Fruit fly (Drosophila melanogaster) whole organism, prepupa: ENCODE data around the gene CG9674.

Source experiments
- Blimp-1 ChIP-seq: fragments of 200-800 bp; sonication (Bioruptor generic); optimal IDR thresholded peaks from 3 replicates; lab custom pipeline; 2017; ENCODE audit warnings: missing biosample characterization, missing genetic modification characterization, mild to moderate bottlenecking, moderate library complexity, missing genetic modification reagents
- CG10631 ChIP-seq: fragments of 200-800 bp; sonication (Bioruptor generic); optimal IDR thresholded peaks from 2 replicates; lab custom pipeline; 2016; ENCODE audit warnings: missing biosample characterization, missing genetic modification characterization
- CG10669 ChIP-seq: fragments of 200-800 bp; sonication (Bioruptor generic); optimal IDR thresholded peaks from 3 replicates; lab custom pipeline; 2018; ENCODE audit warnings: missing biosample characterization, mild to moderate bottlenecking, missing genetic modification characterization, moderate library complexity
- CG11762 ChIP-seq: fragments of 200-800 bp; sonication (Bioruptor generic); optimal IDR thresholded peaks from 3 replicates; lab custom pipeline; 2016; ENCODE audit warnings: missing biosample characterization, missing genetic modification characterization; ENCODE audit not compliant: insufficient read depth
- CG1621 ChIP-seq: fragments of 200-800 bp; sonication (Bioruptor generic); optimal IDR thresholded peaks from 3 replicates; lab custom pipeline; 2018; ENCODE audit warnings: missing biosample characterization, mild to moderate bottlenecking, missing genetic modification characterization
- CG3032 ChIP-seq: fragments of 200-800 bp; optimal IDR thresholded peaks from 2 replicates; lab custom pipeline; 2019; ENCODE audit warnings: missing biosample characterization, mild to moderate bottlenecking, missing genetic modification characterization, moderate library complexity
- CG31627 ChIP-seq: fragments of 200-800 bp; sonication (Bioruptor generic); optimal IDR thresholded peaks from 3 replicates; lab custom pipeline; 2016; ENCODE audit warnings: missing biosample characterization, missing genetic modification characterization
- CG32006 ChIP-seq: fragments of 200-800 bp; sonication (Bioruptor generic); optimal IDR thresholded peaks from 3 replicates; lab custom pipeline; 2017; ENCODE audit warnings: missing biosample characterization, mild to moderate bottlenecking, missing genetic modification characterization
- CG34406 ChIP-seq: fragments of 200-800 bp; sonication (Bioruptor generic); optimal IDR thresholded peaks from 3 replicates; lab custom pipeline; 2016; ENCODE audit warnings: missing biosample characterization, missing genetic modification characterization
- CG3919 ChIP-seq: fragments of 200-800 bp; sonication (Bioruptor generic); optimal IDR thresholded peaks from 3 replicates; lab custom pipeline; 2016; ENCODE audit warnings: missing biosample characterization, missing genetic modification characterization
- CG4318 ChIP-seq: fragments of 200-800 bp; sonication (Bioruptor generic); optimal IDR thresholded peaks from 3 replicates; lab custom pipeline; 2017; ENCODE audit warnings: missing biosample characterization, mild to moderate bottlenecking, missing genetic modification characterization
- CG6163 ChIP-seq: fragments of 200-800 bp; sonication (Bioruptor generic); IDR thresholded peaks from 3 replicates; pipeline ENCODE4 v1.3.6; 2022; ENCODE audit warnings: missing biosample characterization, missing genetic modification characterization
- CG6276 ChIP-seq: fragments of 200-800 bp; sonication (Bioruptor generic); optimal IDR thresholded peaks from 2 replicates; lab custom pipeline; 2017; ENCODE audit warnings: missing biosample characterization, mild to moderate bottlenecking, missing genetic modification characterization
- CG6808 ChIP-seq: fragments of 200-800 bp; sonication (Bioruptor generic); optimal IDR thresholded peaks from 3 replicates; lab custom pipeline; 2017; ENCODE audit warnings: missing biosample characterization, missing genetic modification characterization, mild to moderate bottlenecking, moderate library complexity, missing genetic modification reagents
- CG6854 ChIP-seq: fragments of 200-800 bp; sonication (Bioruptor generic); optimal IDR thresholded peaks from 2 replicates; lab custom pipeline; 2017; ENCODE audit warnings: missing biosample characterization, mild to moderate bottlenecking, missing genetic modification characterization
- CG7368 ChIP-seq: fragments of 200-800 bp; sonication (Bioruptor generic); optimal IDR thresholded peaks from 3 replicates; lab custom pipeline; 2016; ENCODE audit warnings: missing biosample characterization, missing genetic modification characterization
- CG8119 ChIP-seq: fragments of 200-800 bp; sonication (Bioruptor generic); IDR thresholded peaks from 3 replicates; pipeline ENCODE4 v1.3.6; 2022; ENCODE audit warnings: missing biosample characterization, missing genetic modification characterization
- CG8319 ChIP-seq: fragments of 200-800 bp; sonication (Bioruptor generic); optimal IDR thresholded peaks from 3 replicates; lab custom pipeline; 2016; ENCODE audit warnings: missing biosample characterization, missing genetic modification characterization
- CG8632 ChIP-seq: fragments of 200-800 bp; sonication (Bioruptor generic); optimal IDR thresholded peaks from 3 replicates; lab custom pipeline; 2016; ENCODE audit warnings: missing biosample characterization, missing genetic modification characterization
- CG9139 ChIP-seq: fragments of 200-800 bp; sonication (Bioruptor generic); optimal IDR thresholded peaks from 3 replicates; lab custom pipeline; 2017; ENCODE audit warnings: missing biosample characterization, mild to moderate bottlenecking, missing genetic modification characterization
- Eip75B ChIP-seq: fragments of 200-800 bp; sonication (Bioruptor generic); optimal IDR thresholded peaks from 3 replicates; lab custom pipeline; 2016; ENCODE audit warnings: missing biosample characterization, missing genetic modification characterization
- Eip78C ChIP-seq: fragments of 200-800 bp; sonication (Bioruptor generic); peaks from one replicate; lab custom pipeline; 2016; ENCODE audit warnings: missing biosample characterization, missing genetic modification characterization
- Ets21C ChIP-seq: fragments of 200-800 bp; sonication (Bioruptor generic); optimal IDR thresholded peaks from 3 replicates; lab custom pipeline; 2016; ENCODE audit warnings: missing biosample characterization, missing genetic modification characterization
- Ets96B ChIP-seq: fragments of 200-800 bp; optimal IDR thresholded peaks from 2 replicates; lab custom pipeline; 2019; ENCODE audit warnings: missing biosample characterization, mild to moderate bottlenecking, missing genetic modification characterization, moderate library complexity
- Hr38 ChIP-seq: sonication (Bioruptor generic); optimal IDR thresholded peaks from 2 replicates; lab custom pipeline; 2016; ENCODE audit warnings: missing biosample characterization, missing genetic modification characterization
- Hr39 ChIP-seq: fragments of 200-800 bp; sonication (Bioruptor generic); optimal IDR thresholded peaks from 2 replicates; lab custom pipeline; 2016; ENCODE audit warnings: missing biosample characterization, missing genetic modification characterization
- Hr4 ChIP-seq: fragments of 200-800 bp; sonication (Bioruptor generic); optimal IDR thresholded peaks from 3 replicates; lab custom pipeline; 2016; ENCODE audit warnings: missing biosample characterization, missing genetic modification characterization
- Lpt ChIP-seq: fragments of 200-800 bp; sonication (Bioruptor generic); optimal IDR thresholded peaks from 3 replicates; lab custom pipeline; 2016; ENCODE audit warnings: missing biosample characterization, missing genetic modification characterization
- Met ChIP-seq: fragments of 200-800 bp; sonication (Bioruptor generic); optimal IDR thresholded peaks from 3 replicates; lab custom pipeline; 2016; ENCODE audit warnings: missing biosample characterization, missing genetic modification characterization
- OdsH ChIP-seq: fragments of 200-800 bp; sonication (Bioruptor generic); optimal IDR thresholded peaks from 3 replicates; lab custom pipeline; 2016; ENCODE audit warnings: missing biosample characterization, missing genetic modification characterization
- Smox ChIP-seq: fragments of 200-800 bp; sonication (Bioruptor generic); optimal IDR thresholded peaks from 3 replicates; lab custom pipeline; 2016; ENCODE audit warnings: missing biosample characterization, missing genetic modification characterization
- Sox14 ChIP-seq: fragments of 200-800 bp; sonication (Bioruptor generic); optimal IDR thresholded peaks from 3 replicates; lab custom pipeline; 2016; ENCODE audit warnings: missing biosample characterization, missing genetic modification characterization
- Sox15 ChIP-seq: fragments of 200-800 bp; sonication (Bioruptor generic); optimal IDR thresholded peaks from 3 replicates; lab custom pipeline; 2016; ENCODE audit warnings: missing biosample characterization, missing genetic modification characterization
- acj6 ChIP-seq: fragments of 200-800 bp; sonication (Bioruptor generic); optimal IDR thresholded peaks from 3 replicates; lab custom pipeline; 2016; ENCODE audit warnings: missing biosample characterization, missing genetic modification characterization
- dac ChIP-seq: fragments of 200-800 bp; sonication (Bioruptor generic); optimal IDR thresholded peaks from 2 replicates; lab custom pipeline; 2017; ENCODE audit warnings: missing biosample characterization, mild to moderate bottlenecking, missing genetic modification characterization
- eg ChIP-seq: fragments of 200-800 bp; sonication (Bioruptor generic); IDR thresholded peaks from 3 replicates; pipeline ENCODE4 v1.3.6; 2022; ENCODE audit warnings: missing biosample characterization, missing genetic modification characterization
- esn ChIP-seq: fragments of 200-800 bp; sonication (Bioruptor generic); optimal IDR thresholded peaks from 2 replicates; lab custom pipeline; 2016; ENCODE audit warnings: missing biosample characterization, mild to moderate bottlenecking, missing genetic modification characterization, moderate library complexity
- fd85E ChIP-seq: fragments of 200-800 bp; sonication (Bioruptor generic); optimal IDR thresholded peaks from 3 replicates; lab custom pipeline; 2016; ENCODE audit warnings: missing biosample characterization, missing genetic modification characterization
- fkh ChIP-seq: fragments of 200-800 bp; sonication (Bioruptor generic); optimal IDR thresholded peaks from 3 replicates; lab custom pipeline; 2017; ENCODE audit warnings: missing biosample characterization, mild to moderate bottlenecking, missing genetic modification characterization, moderate library complexity
- lz ChIP-seq: fragments of 200-800 bp; sonication (Bioruptor generic); optimal IDR thresholded peaks from 3 replicates; lab custom pipeline; 2016; ENCODE audit warnings: missing biosample characterization, missing genetic modification characterization
- pdm3 ChIP-seq: fragments of 200-800 bp; sonication (Bioruptor generic); optimal IDR thresholded peaks from 3 replicates; lab custom pipeline; 2016; ENCODE audit warnings: missing biosample characterization, missing genetic modification characterization
- salr ChIP-seq, 2 experiments: fragments of 200-800 bp; sonication (Bioruptor generic); optimal IDR thresholded peaks; 3 replicates each; lab custom pipeline; 2016 to 2018; ENCODE audit warnings: missing biosample characterization in 2 of 2, missing genetic modification characterization in 2 of 2, mild to moderate bottlenecking in 1 of 2
- spab ChIP-seq: fragments of 200-800 bp; sonication (Bioruptor generic); optimal IDR thresholded peaks from 2 replicates; lab custom pipeline; 2017; ENCODE audit warnings: missing biosample characterization, mild to moderate bottlenecking, missing genetic modification characterization, missing genetic modification reagents
- ss ChIP-seq, 2 experiments: fragments of 200-800 bp; sonication (Bioruptor generic); optimal IDR thresholded peaks; 2 replicates in 1 of 2; 3 replicates in 1 of 2; lab custom pipeline; 2017 to 2018; ENCODE audit warnings: mild to moderate bottlenecking in 2 of 2, missing biosample characterization in 2 of 2, missing genetic modification characterization in 2 of 2, moderate library complexity in 1 of 2
- svp ChIP-seq: fragments of 200-800 bp; sonication (Bioruptor generic); peaks from one replicate; lab custom pipeline; 2016; ENCODE audit warnings: missing biosample characterization, missing genetic modification characterization

The CG9674 gene

DNA sequence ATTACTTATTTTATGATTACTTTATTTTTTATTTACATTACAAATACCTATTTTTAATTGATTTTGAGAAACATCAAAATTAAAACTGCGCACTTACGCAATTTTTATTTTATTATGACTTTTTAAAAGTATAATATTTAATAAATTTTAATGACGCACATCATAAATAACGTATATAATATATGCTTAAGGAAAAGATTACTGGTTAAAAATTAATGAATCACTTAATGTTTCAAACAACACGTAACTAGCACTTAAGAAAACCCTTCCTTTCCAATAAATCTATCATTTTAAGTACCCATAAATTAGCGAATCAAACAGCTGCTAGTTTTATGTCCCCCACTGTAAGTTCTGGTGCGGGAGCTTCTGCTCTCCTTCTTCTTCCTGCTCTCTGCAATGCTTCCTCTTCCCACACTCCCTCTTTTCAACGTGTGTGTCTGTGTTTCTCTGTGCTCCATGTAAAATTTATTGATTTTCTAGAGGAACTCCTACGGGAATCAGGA is 657 bp downstream of the CG9674 start (continued):
- TF ChIP-seq CG34406 (GFP tag; lab: Kevin White, UChicago) (peak; percentile 84), CG8632 (GFP tag; lab: Kevin White, UChicago) (peak; percentile 85), CG32006 (GFP tag; lab: Kevin White, UChicago) (peak; percentile 94), CG3919 (peak; percentile 80), eg (peak; percentile 64; the same call in 2 of the 3 replicates), Ets96B (tag; lab: Kevin White, UChicago) (peak; percentile 89), Smox (GFP tag; lab: Kevin White, UChicago) (peak; percentile 59), CG10669 (GFP tag; lab: Kevin White, UChicago) (peak; percentile 76), svp (GFP tag; lab: Kevin White, UChicago) (no peak), Hr38 (GFP tag; lab: Kevin White, UChicago) (no peak), CG6163 (GFP tag; lab: Robert Waterston, UW) (peak; percentile 66; the same call in 1 of the 3 replicates), Hr39 (GFP tag; lab: Kevin White, UChicago) (peak; percentile 54), OdsH (GFP tag; lab: Kevin White, UChicago) (peak; percentile 84), Sox15 (GFP tag; lab: Kevin White, UChicago) (peak; percentile 64), Eip75B (peak; percentile 7), acj6 (GFP tag; lab: Kevin White, UChicago) (peak; percentile 87), CG8119 (peak; percentile 84), Lpt (peak; percentile 70), Sox14 (GFP tag; lab: Kevin White, UChicago) (peak; percentile 37)

DNA sequence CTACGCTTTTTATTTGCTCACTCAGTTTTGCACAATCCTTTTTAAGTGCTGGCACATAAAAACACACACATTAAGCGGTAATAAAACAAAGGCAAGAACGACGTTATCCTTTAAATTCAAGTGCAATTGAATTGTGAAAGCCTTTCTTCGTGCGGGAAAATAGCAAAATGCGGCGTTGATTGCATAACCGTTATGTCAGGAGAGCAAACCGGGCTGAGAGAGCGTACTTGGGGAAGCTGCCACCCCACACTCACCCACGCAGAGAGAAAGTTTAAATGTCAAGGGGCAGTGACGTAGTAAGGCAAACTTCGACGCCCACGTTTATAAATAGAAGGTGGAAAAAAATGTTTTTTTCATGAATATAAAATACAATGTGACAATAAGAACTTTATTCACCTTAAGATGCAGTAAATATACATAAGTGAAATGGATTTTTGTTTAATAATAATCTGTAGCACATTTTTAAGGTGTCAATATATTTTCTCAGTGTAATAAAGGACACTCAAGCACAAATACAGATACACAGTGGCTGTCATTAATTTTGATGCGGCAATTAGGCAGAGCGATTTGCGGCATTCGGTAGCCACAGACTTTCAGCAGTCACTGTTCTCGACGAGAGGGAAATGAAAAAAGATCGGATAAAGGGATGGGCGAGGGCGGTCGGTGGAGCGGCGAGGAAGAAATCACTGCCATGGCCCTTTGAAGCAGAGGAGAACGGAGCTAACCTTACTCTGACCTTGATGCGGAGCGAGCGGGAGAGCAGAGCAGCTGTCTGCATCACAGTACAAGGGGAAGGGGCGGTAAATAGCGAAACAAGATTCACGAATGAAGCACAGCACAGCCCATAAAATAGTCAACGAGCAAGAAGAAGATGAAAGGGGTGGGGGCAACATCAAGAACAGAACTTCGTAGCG is 1.5 kb downstream of the CG9674 start:
- TF ChIP-seq ss (GFP tag; optimal IDR thresholded peaks at IDR 0.05; lab: Kevin White, UChicago) (peak; percentile 6 to 8), Ets21C (GFP tag; lab: Kevin White, UChicago) (peak; percentile 14), esn (GFP tag; lab: Kevin White, UChicago) (peak; percentile 49), CG4318 (no peak), CG34406 (GFP tag; lab: Kevin White, UChicago) (peak; percentile 35), fkh (GFP tag; lab: Kevin White, UChicago) (no peak), CG8632 (GFP tag; lab: Kevin White, UChicago) (peak; percentile 62), dac (GFP tag; lab: Kevin White, UChicago) (no peak), CG32006 (GFP tag; lab: Kevin White, UChicago) (peak; percentile 12), CG8319 (GFP tag; lab: Kevin White, UChicago) (no peak), Met (peak; percentile 59), CG10631 (GFP tag; lab: Kevin White, UChicago) (peak; percentile 56), CG31627 (GFP tag; lab: Kevin White, UChicago) (peak; percentile 26), Ets96B (tag; lab: Kevin White, UChicago) (peak; percentile 71), Sox14 (GFP tag; lab: Kevin White, UChicago) (peak; percentile 34), CG10669 (GFP tag; lab: Kevin White, UChicago) (peak; percentile 61), spab (GFP tag; lab: Kevin White, UChicago) (peak; percentile 29), CG3032 (tag; lab: Kevin White, UChicago) (peak; percentile 64), CG11762 (GFP tag; lab: Kevin White, UChicago) (no peak), CG6276 (no peak), CG6808 (GFP tag; lab: Kevin White, UChicago) (no peak), lz (GFP tag; lab: Kevin White, UChicago) (peak; percentile 42), salr (GFP tag; optimal IDR thresholded peaks at IDR 0.05; lab: Kevin White, UChicago) (peak; percentile 48 to 55), CG9139 (GFP tag; lab: Kevin White, UChicago) (peak; percentile 42), Blimp-1 (GFP tag; lab: Kevin White, UChicago) (peak; percentile 76), Hr39 (GFP tag; lab: Kevin White, UChicago) (peak; percentile 42), pdm3 (peak; percentile 56), CG1621 (tag; lab: Kevin White, UChicago) (peak; percentile 45), CG3919 (peak; percentile 48), svp (GFP tag; lab: Kevin White, UChicago) (peak; percentile 85), Eip78C (peak; percentile 86), Hr4 (GFP tag; lab: Kevin White, UChicago) (peak; percentile 38), Lpt (no peak), OdsH (GFP tag; lab: Kevin White, UChicago) (peak; percentile 53), CG6163 (GFP tag; lab: Robert Waterston, UW) (peak; percentile 30; the same call in 1 of the 3 replicates), CG6854 (GFP tag; lab: Kevin White, UChicago) (no peak), Hr38 (GFP tag; lab: Kevin White, UChicago) (no peak), CG8119 (no peak; the same call in 2 of the 3 replicates), fd85E (GFP tag; lab: Kevin White, UChicago) (no peak), CG7368 (GFP tag; lab: Kevin White, UChicago) (peak; percentile 24)
